Worm (Caenorhabditis elegans) whole organism, L4 larva: ENCODE data around the gene F41H10.3.

ENCODE experiments used
- F26F4.8 ChIP-seq: fragments of 200-800 bp; sonication (Bioruptor generic); conservative IDR thresholded peaks from 2 replicates; pipeline ENCODE4 v1.3.6; 2022; ENCODE audit warnings: missing genetic modification characterization, missing compliant biosample characterization
- ZK337.2 ChIP-seq: fragments of 200-800 bp; sonication (Bioruptor generic); IDR thresholded peaks from 2 replicates; pipeline ENCODE4 v1.3.6; 2022; ENCODE audit warnings: missing genetic modification reagents, missing genetic modification characterization, missing compliant biosample characterization
- ceh-28 ChIP-seq: fragments of 150-350 bp; optimal IDR thresholded peaks from 2 replicates; lab custom pipeline; 2014; ENCODE audit warnings: missing biosample characterization, missing genetic modification reagents, missing genetic modification characterization
- ctbp-1 ChIP-seq: fragments of 200-800 bp; sonication (Bioruptor generic); IDR thresholded peaks from 2 replicates; pipeline ENCODE4 v1.3.6; 2022; ENCODE audit warnings: missing genetic modification reagents, missing genetic modification characterization, missing compliant biosample characterization
- daf-12 ChIP-seq: fragments of 150-350 bp; optimal IDR thresholded peaks from 2 replicates; lab custom pipeline; 2014; ENCODE audit warnings: missing biosample characterization, missing genetic modification reagents, missing genetic modification characterization
- dve-1 ChIP-seq: sonication (generic microtip); optimal IDR thresholded peaks from 2 replicates; lab custom pipeline; 2017; ENCODE audit warnings: antibody characterized with exemption, mild to moderate bottlenecking, missing genetic modification characterization, missing compliant biosample characterization; ENCODE audit not compliant: insufficient read depth
- lin-29 ChIP-seq: fragments of 200-800 bp; sonication (Bioruptor generic); IDR thresholded peaks from 2 replicates; pipeline ENCODE4 v1.3.6; 2022; ENCODE audit warnings: missing genetic modification reagents, missing genetic modification characterization, missing compliant biosample characterization
- nhr-111 ChIP-seq: fragments of 200-800 bp; sonication (Bioruptor generic); optimal IDR thresholded peaks from 2 replicates; lab custom pipeline; 2018; ENCODE audit warnings: mild to moderate bottlenecking, missing genetic modification characterization, missing compliant biosample characterization
- nhr-28 ChIP-seq: fragments of 150-350 bp; optimal IDR thresholded peaks from 2 replicates; lab custom pipeline; 2014; ENCODE audit warnings: missing biosample characterization, missing genetic modification characterization
- nhr-48 ChIP-seq: sonication (generic microtip); optimal IDR thresholded peaks from 2 replicates; lab custom pipeline; 2016; ENCODE audit warnings: mild to moderate bottlenecking, missing genetic modification characterization, missing compliant biosample characterization
- nhr-6 ChIP-seq: fragments of 150-350 bp; optimal IDR thresholded peaks from 2 replicates; lab custom pipeline; 2014; ENCODE audit warnings: missing biosample characterization, missing genetic modification characterization
- saeg-2 ChIP-seq: fragments of 200-800 bp; sonication (Bioruptor generic); IDR thresholded peaks from 2 replicates; pipeline ENCODE4 v1.3.6; 2022; ENCODE audit warnings: missing genetic modification reagents, missing genetic modification characterization, missing compliant biosample characterization
- vab-7 ChIP-seq: fragments of 200-800 bp; sonication (Bioruptor generic); IDR thresholded peaks from 2 replicates; pipeline ENCODE4 v1.3.6; 2022; ENCODE audit warnings: missing genetic modification reagents, missing genetic modification characterization, missing compliant biosample characterization

F41H10.3 gene

DNA sequence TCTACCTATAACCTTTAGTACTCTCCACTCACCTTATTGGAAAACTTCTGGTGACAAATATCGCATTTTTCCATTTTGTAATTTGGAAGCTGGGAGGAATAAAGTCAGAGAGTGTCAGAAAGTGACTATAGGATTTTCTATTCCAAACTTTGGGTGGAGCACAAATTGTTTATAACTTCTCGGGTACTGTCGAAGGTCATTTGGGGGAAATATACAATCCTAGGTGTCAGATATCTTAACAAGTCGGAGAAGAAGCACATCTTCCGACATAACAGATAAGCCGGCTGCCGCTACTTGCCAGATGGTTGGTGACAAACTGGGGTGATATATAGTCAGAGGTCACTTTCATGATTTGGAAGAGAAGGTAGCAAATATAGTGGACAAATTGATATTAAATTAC lies 49.5 kb downstream of the F41H10.3 start, which contains the start of gene ehn-3:
ehn-3 (minus strand) TSS at position 101 of the 400 bp plus-strand sequence.
- TF ChIP-seq ceh-28 (tag; lab: Kevin White, UChicago) (no peak), nhr-48 (tag; lab: Kevin White, UChicago) (no peak), dve-1 (tag; lab: Kevin White, UChicago) (no peak), nhr-6 (tag; lab: Kevin White, UChicago) (no peak), F26F4.8 (GFP tag; lab: Robert Waterston, UW) (no peak), ZK337.2 (GFP tag; lab: Robert Waterston, UW) (no peak), nhr-111 (GFP tag; lab: Kevin White, UChicago) (no peak), lin-29 (GFP tag; lab: Robert Waterston, UW) (no peak), ctbp-1 (GFP tag; lab: Robert Waterston, UW) (no peak), daf-12 (tag; lab: Kevin White, UChicago) (no peak), saeg-2 (GFP tag; lab: Robert Waterston, UW) (no peak), vab-7 (GFP tag; lab: Robert Waterston, UW) (no peak), nhr-28 (tag; lab: Kevin White, UChicago) (no peak)
